Fruit fly (Drosophila melanogaster) whole organism, pupa: ENCODE data around the gene CG9776.

ENCODE experiments used
- CG12605 ChIP-seq: fragments of 200-800 bp; sonication (Bioruptor generic); IDR thresholded peaks from 2 replicates; pipeline ENCODE4 v1.3.6; 2022; ENCODE audit warnings: missing biosample characterization, missing genetic modification characterization
- CG13204 ChIP-seq: fragments of 200-800 bp; sonication (Bioruptor generic); optimal IDR thresholded peaks from 2 replicates; lab custom pipeline; 2018; ENCODE audit warnings: missing biosample characterization, mild to moderate bottlenecking, missing genetic modification characterization, moderate library complexity
- CG17806 ChIP-seq: fragments of 200-800 bp; sonication (Bioruptor generic); optimal IDR thresholded peaks from 2 replicates; lab custom pipeline; 2018; ENCODE audit warnings: missing biosample characterization, mild to moderate bottlenecking, missing genetic modification characterization, moderate library complexity
- CG32121 ChIP-seq: fragments of 200-800 bp; sonication (Bioruptor generic); IDR thresholded peaks from 2 replicates; pipeline ENCODE4 v1.3.6; 2022; ENCODE audit warnings: missing biosample characterization, missing genetic modification characterization
- CG4496 ChIP-seq: fragments of 200-800 bp; sonication (Bioruptor generic); IDR thresholded peaks from 3 replicates; pipeline ENCODE4 v1.3.6; 2022; ENCODE audit warnings: missing biosample characterization, missing genetic modification characterization
- CG8159 ChIP-seq: fragments of 200-800 bp; sonication (Bioruptor generic); optimal IDR thresholded peaks from 3 replicates; lab custom pipeline; 2018; ENCODE audit warnings: missing biosample characterization, mild to moderate bottlenecking, missing genetic modification characterization, moderate library complexity
- CG9948 ChIP-seq: fragments of 200-800 bp; sonication (Bioruptor generic); optimal IDR thresholded peaks from 2 replicates; lab custom pipeline; 2018; ENCODE audit warnings: missing biosample characterization, mild to moderate bottlenecking, missing genetic modification characterization, moderate library complexity
- EcR ChIP-seq: fragments of 200-800 bp; sonication (Bioruptor generic); optimal IDR thresholded peaks from 3 replicates; lab custom pipeline; 2019; ENCODE audit warnings: missing biosample characterization, missing genetic modification characterization, mild to moderate bottlenecking, moderate library complexity, missing genetic modification reagents
- Pif1A ChIP-seq: fragments of 200-800 bp; sonication (Bioruptor generic); optimal IDR thresholded peaks from 3 replicates; lab custom pipeline; 2016; ENCODE audit warnings: missing biosample characterization, missing genetic modification characterization
- Pif1B ChIP-seq: fragments of 200-800 bp; sonication (Bioruptor generic); optimal IDR thresholded peaks from 3 replicates; lab custom pipeline; 2016; ENCODE audit warnings: missing biosample characterization, missing genetic modification characterization
- Snoo ChIP-seq: fragments of 200-800 bp; sonication (Bioruptor generic); optimal IDR thresholded peaks from 3 replicates; lab custom pipeline; 2017; ENCODE audit warnings: missing biosample characterization, mild to moderate bottlenecking, missing genetic modification characterization, inconsistent platforms
- gl ChIP-seq: fragments of 200-800 bp; sonication (Bioruptor generic); optimal IDR thresholded peaks from 2 replicates; lab custom pipeline; 2018; ENCODE audit warnings: missing biosample characterization, mild to moderate bottlenecking, missing genetic modification characterization
- rn ChIP-seq: fragments of 200-800 bp; sonication (Bioruptor generic); IDR thresholded peaks from 2 replicates; pipeline ENCODE4 v1.3.6; 2022; ENCODE audit warnings: missing biosample characterization, missing genetic modification characterization

dm6 chr3R:4291289-4291688 is 42.6 kb downstream of the CG9776 start:
- no peak for TF ChIP-seq rn
- TF ChIP-seq Pif1A (GFP tag; lab: Kevin White, UChicago) = no peak
- no peak for TF ChIP-seq CG4496
- TF ChIP-seq CG9948 (tag; lab: Kevin White, UChicago) = no peak
- TF ChIP-seq CG12605 = no peak
- no peak for TF ChIP-seq CG8159 (tag; lab: Kevin White, UChicago)
- TF ChIP-seq CG32121 (GFP tag; lab: Robert Waterston, UW) = no peak
- TF ChIP-seq Pif1B (GFP tag; lab: Kevin White, UChicago) = no peak
- TF ChIP-seq CG13204 (GFP tag; lab: Kevin White, UChicago) = no peak
- TF ChIP-seq Snoo = no peak
- TF ChIP-seq EcR (GFP tag; lab: Kevin White, UChicago) = no peak
- peak; percentile 7 for TF ChIP-seq gl (tag; lab: Kevin White, UChicago)
- TF ChIP-seq CG17806 (tag; lab: Kevin White, UChicago) = no peak
